Worm (Caenorhabditis elegans) whole organism, L4 larva: ENCODE measurements around the gene W03B1.3.

Experiments
- R02D3.7 ChIP-seq: fragments of 150-350 bp; sonication (generic microtip); optimal IDR thresholded peaks from 3 replicates; lab custom pipeline; 2014; ENCODE audit warnings: missing biosample characterization, missing genetic modification characterization
- ZK546.5 ChIP-seq, 2 experiments: sonication (generic microtip); optimal IDR thresholded peaks; 2 replicates each; lab custom pipeline; 2017; ENCODE audit warnings: missing biosample characterization in 2 of 2, missing genetic modification characterization in 2 of 2
- ama-1 ChIP-seq: fragments of 150-350 bp; optimal IDR thresholded peaks from 2 replicates; lab custom pipeline; 2014; ENCODE audit warnings: inconsistent platforms, mixed read lengths
- dpl-1 ChIP-seq: fragments of 150-350 bp; optimal IDR thresholded peaks from 2 replicates; lab custom pipeline; 2014; ENCODE audit warnings: missing biosample characterization, missing genetic modification reagents, missing genetic modification characterization
- fkh-10 ChIP-seq: fragments of 150-350 bp; optimal IDR thresholded peaks from 2 replicates; lab custom pipeline; 2014; ENCODE audit warnings: missing biosample characterization, missing genetic modification reagents, missing genetic modification characterization
- nhr-28 ChIP-seq: fragments of 150-350 bp; optimal IDR thresholded peaks from 2 replicates; lab custom pipeline; 2014; ENCODE audit warnings: missing biosample characterization, missing genetic modification characterization
- nhr-77 ChIP-seq: fragments of 150-350 bp; optimal IDR thresholded peaks from 2 replicates; lab custom pipeline; 2014; ENCODE audit warnings: missing biosample characterization, missing genetic modification characterization
- pqm-1 ChIP-seq: sonication (generic microtip); optimal IDR thresholded peaks from 2 replicates; lab custom pipeline; 2017; ENCODE audit warnings: missing biosample characterization, missing genetic modification characterization
- tra-1 ChIP-seq: fragments of 200-800 bp; sonication (Bioruptor generic); IDR thresholded peaks from 2 replicates; pipeline ENCODE4 v1.3.6; 2022; ENCODE audit warnings: missing genetic modification reagents, missing genetic modification characterization, missing compliant biosample characterization
- unc-62 ChIP-seq, 3 experiments: fragments of 150-350 bp in 1 of 3; sonication (generic microtip); optimal IDR thresholded peaks in 2 of 3; peaks in 1 of 3; 1 replicate in 1 of 3; 2 replicates in 2 of 3; lab custom pipeline; 2014 to 2017; ENCODE audit warnings: missing biosample characterization in 3 of 3, missing genetic modification characterization in 3 of 3, missing genetic modification reagents in 3 of 3, missing genotype in 1 of 3
- ztf-11 ChIP-seq: fragments of 150-350 bp; optimal IDR thresholded peaks from 2 replicates; lab custom pipeline; 2014; ENCODE audit warnings: missing biosample characterization, missing genetic modification characterization

ce11 chrIV:4344828-4345227 lies 8.8 kb upstream of the W03B1.3 start:
- TF ChIP-seq tra-1 (GFP tag; lab: Robert Waterston, UW): no peak
- no peak for TF ChIP-seq dpl-1 (GFP tag; lab: Kevin White, UChicago)
- no peak for TF ChIP-seq ama-1 (lab: Kevin White, UChicago)
- TF ChIP-seq fkh-10: no peak
- no peak for TF ChIP-seq unc-62 (GFP tag; optimal IDR thresholded peaks at IDR 0.05 in 1 of 2; lab: Kevin White, UChicago)
- no peak for TF ChIP-seq unc-62 (tag; optimal IDR thresholded peaks at IDR 0.05; lab: Kevin White, UChicago)
- TF ChIP-seq nhr-77 (tag; lab: Kevin White, UChicago): no peak
- no peak for TF ChIP-seq nhr-28
- no peak for TF ChIP-seq pqm-1 (tag; lab: Kevin White, UChicago)
- no peak for TF ChIP-seq R02D3.7 (tag; lab: Kevin White, UChicago)
- TF ChIP-seq ZK546.5 (tag; optimal IDR thresholded peaks at IDR 0.05; lab: Kevin White, UChicago): no peak
- TF ChIP-seq ztf-11 (tag; lab: Kevin White, UChicago): no peak
